Worm (Caenorhabditis elegans) whole organism, L4/young adult: ENCODE measurements around the gene srx-121.

ENCODE experiments used
- W03F9.2 ChIP-seq: fragments of 150-350 bp; optimal IDR thresholded peaks from 2 replicates; lab custom pipeline; 2014; ENCODE audit warnings: missing biosample characterization, missing genetic modification characterization
- him-1 ChIP-seq: sonication (generic microtip); optimal IDR thresholded peaks from 2 replicates; lab custom pipeline; 2016; ENCODE audit warnings: missing genotype, missing genetic modification reagents, missing genetic modification characterization, missing compliant biosample characterization

DNA sequence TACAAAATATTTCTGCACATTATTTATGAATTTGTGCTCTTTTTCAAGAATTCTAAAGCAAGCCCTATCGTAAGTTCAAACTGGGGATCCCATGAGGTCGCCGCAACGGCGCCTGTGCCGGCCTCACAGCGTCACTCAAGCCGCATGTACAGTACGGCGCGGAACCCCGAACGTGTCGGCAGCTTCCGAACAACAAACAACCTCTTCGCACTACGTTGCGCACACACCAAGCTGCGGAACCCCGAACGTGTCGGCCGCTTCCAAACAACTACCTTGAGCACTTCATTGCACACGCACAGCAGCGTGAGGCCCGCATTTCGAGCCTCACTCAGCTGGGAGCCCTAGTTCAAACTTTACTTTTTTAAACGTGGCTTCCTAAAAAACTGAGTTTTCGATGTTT is 21.5 kb upstream of the srx-121 start:
- TF ChIP-seq him-1 (tag; lab: Kevin White, UChicago) (no peak), W03F9.2 (tag; lab: Kevin White, UChicago) (no peak)
